Fruit fly (Drosophila melanogaster): Measurements from ENCODE around the gene CG2017.
A peak's percentile ranks its signal among the peaks of the same experiment; 100 is the strongest.

The CG2017 gene

DNA sequence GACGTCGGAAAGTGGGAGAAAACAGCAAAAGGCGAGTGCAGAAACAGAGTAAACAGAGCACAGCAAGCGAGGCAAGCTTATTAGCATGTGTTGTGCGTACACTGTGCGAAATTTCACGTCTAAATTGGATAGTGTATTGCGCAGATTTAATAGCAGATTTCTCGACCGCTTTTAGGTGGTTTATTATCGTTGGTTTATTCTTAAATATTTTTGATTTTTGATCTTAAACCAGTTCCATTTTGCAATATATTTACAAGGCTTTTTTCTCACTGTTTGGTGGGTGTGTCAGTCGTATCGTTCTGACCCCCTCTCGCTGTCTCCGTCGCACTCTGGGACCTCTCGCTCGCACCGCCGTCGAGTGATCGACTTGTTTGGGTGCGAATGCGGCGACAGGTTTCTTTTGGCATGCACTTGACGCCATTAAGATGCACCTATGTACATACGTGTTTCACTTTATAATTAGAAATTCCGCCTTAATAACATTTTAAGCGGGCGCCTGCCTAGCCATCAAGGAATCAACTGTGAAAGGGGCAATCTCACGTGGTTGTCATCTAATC is 28.2 kb downstream of the CG2017 start (continued):
- TF ChIP-seq tgo (GFP tag; IDR thresholded peaks at IDR 0.05) (no peak; the same call in 2 of the 3 replicates), shn (GFP tag; optimal IDR thresholded peaks at IDR 0.05) (no peak), salm (tag; optimal IDR thresholded peaks at IDR 0.05) (no peak), Antp (GFP tag; optimal IDR thresholded peaks at IDR 0.05) (peak; percentile 11), CG2129 (GFP tag; IDR thresholded peaks at IDR 0.05; ENCODE audit: partially characterized antibody) (no peak), CG8388 (GFP tag; optimal IDR thresholded peaks at IDR 0.05) (no peak), dysf (GFP tag; IDR thresholded peaks at IDR 0.05) (peak; percentile 31; the same call in 1 of the 3 replicates), CG32772 (GFP tag; IDR thresholded peaks at IDR 0.05) (no peak), CG16863 (GFP tag; optimal IDR thresholded peaks at IDR 0.05) (peak; percentile 6), CG16815 (GFP tag; optimal IDR thresholded peaks at IDR 0.05) (no peak), gcm (GFP tag; optimal IDR thresholded peaks at IDR 0.05) (no peak), seq (GFP tag; IDR thresholded peaks at IDR 0.05) (no peak)

DNA sequence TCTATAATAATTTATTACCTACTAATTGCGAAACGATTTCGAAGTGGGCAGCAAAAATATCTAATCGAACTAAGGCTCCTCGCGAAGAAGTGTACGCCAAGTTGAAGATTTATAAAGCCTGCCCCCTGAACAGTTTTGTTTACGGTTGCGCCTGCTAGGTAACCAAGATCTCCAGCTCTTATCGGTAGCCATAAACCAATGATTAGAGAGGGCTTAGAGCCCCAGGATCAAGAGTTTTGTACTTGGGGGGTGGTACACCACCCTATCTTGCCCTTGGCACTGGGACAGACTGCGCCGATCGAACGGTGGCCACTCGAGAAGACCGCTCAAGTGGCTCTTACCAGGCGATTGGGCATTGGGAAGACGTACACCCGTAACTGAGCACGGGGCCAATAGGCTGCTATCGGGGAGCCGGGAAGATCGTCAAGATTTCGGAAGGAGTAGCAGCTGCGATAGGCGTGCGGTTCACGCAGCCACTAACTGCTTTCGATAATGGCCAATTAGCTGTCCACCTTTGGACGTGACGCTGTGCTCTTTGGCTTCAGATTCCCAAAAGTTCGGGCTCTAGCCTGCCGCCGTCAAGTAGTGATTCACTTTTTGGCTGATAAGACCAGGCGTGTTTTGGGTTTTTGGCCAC is 29.7 kb downstream of the CG2017 start:
- TF ChIP-seq CG2199 (GFP tag; IDR thresholded peaks at IDR 0.05): no peak
- peak; percentile 58 for TF ChIP-seq vnd (GFP tag; IDR thresholded peaks at IDR 0.05; ENCODE audit: partially characterized antibody)
- no peak for TF ChIP-seq CG7963 (GFP tag; IDR thresholded peaks at IDR 0.05; ENCODE audit: partially characterized antibody)
- TF ChIP-seq Hey (tag; optimal IDR thresholded peaks at IDR 0.05): peak; percentile 85
- TF ChIP-seq Dll (GFP tag; IDR thresholded peaks at IDR 0.05; ENCODE audit: partially characterized antibody): no peak
- TF ChIP-seq cwo (GFP tag; optimal IDR thresholded peaks at IDR 0.05): peak; percentile 70
- no peak for TF ChIP-seq CG7372 (GFP tag; IDR thresholded peaks at IDR 0.05)
- no peak for TF ChIP-seq CG17328 (GFP tag; IDR thresholded peaks at IDR 0.05)
- TF ChIP-seq Nf-YB (GFP tag; optimal IDR thresholded peaks at IDR 0.05): no peak
- TF ChIP-seq Ada2b (GFP tag; IDR thresholded peaks at IDR 0.05): no peak
- TF ChIP-seq Adf1 (GFP tag; IDR thresholded peaks at IDR 0.05): peak; percentile 6; the same call in 1 of the 2 replicates
- no peak for TF ChIP-seq D (optimal IDR thresholded peaks at IDR 0.05)
- no peak for TF ChIP-seq D (GFP tag; optimal IDR thresholded peaks at IDR 0.05)
- TF ChIP-seq run (tag; optimal IDR thresholded peaks at IDR 0.05): no peak
- TF ChIP-seq luna (GFP tag; optimal IDR thresholded peaks at IDR 0.05): no peak
- TF ChIP-seq CG13775 (GFP tag; optimal IDR thresholded peaks at IDR 0.05): no peak
- TF ChIP-seq ttk (GFP tag; IDR thresholded peaks at IDR 0.05): no peak
- peak; percentile 96 for TF ChIP-seq sug (tag; optimal IDR thresholded peaks at IDR 0.05)
- no peak for TF ChIP-seq Tbp (GFP tag; optimal IDR thresholded peaks at IDR 0.05)
- no peak for TF ChIP-seq Hr51 (GFP tag; optimal IDR thresholded peaks at IDR 0.05)
- TF ChIP-seq lab (GFP tag; optimal IDR thresholded peaks at IDR 0.05): no peak
- no peak for TF ChIP-seq sens (GFP tag)
- TF ChIP-seq CG17186 (GFP tag; optimal IDR thresholded peaks at IDR 0.05): no peak
- TF ChIP-seq CG18599 (GFP tag; optimal IDR thresholded peaks at IDR 0.05): peak; percentile 53
- TF ChIP-seq GATAe (GFP tag; conservative IDR thresholded peaks at IDR 0.05): no peak
- TF ChIP-seq Sox100B (GFP tag; optimal IDR thresholded peaks at IDR 0.05): no peak
- TF ChIP-seq org-1 (GFP tag; optimal IDR thresholded peaks at IDR 0.05): no peak
- TF ChIP-seq MESR4 (GFP tag; optimal IDR thresholded peaks at IDR 0.05): no peak
- no peak for TF ChIP-seq CG17359 (tag; optimal IDR thresholded peaks at IDR 0.05)
- TF ChIP-seq bowl (GFP tag; IDR thresholded peaks at IDR 0.05): no peak
- no peak for TF ChIP-seq tgo (GFP tag; IDR thresholded peaks at IDR 0.05)
- TF ChIP-seq CG7987 (GFP tag; optimal IDR thresholded peaks at IDR 0.05): peak; percentile 49
- TF ChIP-seq Nf-YA (GFP tag; IDR thresholded peaks at IDR 0.05): no peak
- TF ChIP-seq Lpt (GFP tag; optimal IDR thresholded peaks at IDR 0.05): no peak
- TF ChIP-seq Vsx1 (GFP tag; optimal IDR thresholded peaks at IDR 0.05): peak; percentile 24
- 0 out of 2 replicates have a peak, but pooled peaks have one; percentile 10 for TF ChIP-seq NFAT (GFP tag; IDR thresholded peaks at IDR 0.05)
- no peak for TF ChIP-seq CG16815 (GFP tag; optimal IDR thresholded peaks at IDR 0.05)
- TF ChIP-seq CG3995 (GFP tag; optimal IDR thresholded peaks at IDR 0.05): no peak
- TF ChIP-seq NC2α (GFP tag; optimal IDR thresholded peaks at IDR 0.05): no peak
